Fruit fly (Drosophila melanogaster) whole organism, embryonic: ENCODE data around the gene Cp18.
A peak's percentile ranks its signal among the peaks of the same experiment; 100 is the strongest.

Experiments used
- CG10209 ChIP-seq: fragments of 200-800 bp; sonication (Bioruptor generic); optimal IDR thresholded peaks from 3 replicates; lab custom pipeline; 2017; ENCODE audit warnings: missing biosample characterization, mild to moderate bottlenecking, missing genetic modification characterization, missing genetic modification reagents
- CG10366 ChIP-seq: fragments of 200-800 bp; sonication (Bioruptor generic); IDR thresholded peaks from 2 replicates; pipeline ENCODE4 v1.3.6; 2022; ENCODE audit warnings: missing biosample characterization, missing genetic modification characterization
- CG11085 ChIP-seq: fragments of 200-800 bp; sonication (Bioruptor generic); IDR thresholded peaks from 2 replicates; pipeline ENCODE4 v1.3.6; 2022; ENCODE audit warnings: missing biosample characterization, missing genetic modification characterization
- CG11560 ChIP-seq: fragments of 200-800 bp; sonication (Bioruptor generic); IDR thresholded peaks from 3 replicates; pipeline ENCODE4 v1.3.6; 2022; ENCODE audit warnings: missing biosample characterization, missing genetic modification characterization
- CG12104 ChIP-seq: fragments of 200-800 bp; sonication (Bioruptor generic); optimal IDR thresholded peaks from 3 replicates; lab custom pipeline; 2016; ENCODE audit warnings: missing biosample characterization, missing genetic modification characterization
- CG12236 ChIP-seq: fragments of 200-800 bp; sonication (Bioruptor generic); optimal IDR thresholded peaks from 2 replicates; lab custom pipeline; 2016; ENCODE audit warnings: missing biosample characterization, missing genetic modification characterization
- CG13287 ChIP-seq: fragments of 200-800 bp; sonication (Bioruptor generic); IDR thresholded peaks from 2 replicates; pipeline ENCODE4 v1.3.6; 2022; ENCODE audit warnings: missing biosample characterization, missing genetic modification characterization; ENCODE audit not compliant: partially characterized antibody
- CG15514 ChIP-seq: fragments of 200-800 bp; sonication (Bioruptor generic); optimal IDR thresholded peaks from 3 replicates; lab custom pipeline; 2017; ENCODE audit warnings: missing biosample characterization, missing genetic modification characterization, mild to moderate bottlenecking, moderate library complexity, missing genetic modification reagents
- CG1602 ChIP-seq: fragments of 200-800 bp; sonication (Bioruptor generic); optimal IDR thresholded peaks from 3 replicates; lab custom pipeline; 2016; ENCODE audit warnings: missing biosample characterization, missing genetic modification characterization
- CG17359 ChIP-seq: fragments of 200-800 bp; sonication (Bioruptor generic); optimal IDR thresholded peaks from 3 replicates; lab custom pipeline; 2018; ENCODE audit warnings: missing biosample characterization, mild to moderate bottlenecking, missing genetic modification characterization, moderate library complexity
- CG1832 ChIP-seq: fragments of 200-800 bp; sonication (Bioruptor generic); optimal IDR thresholded peaks from 2 replicates; lab custom pipeline; 2017; ENCODE audit warnings: missing biosample characterization, mild to moderate bottlenecking, missing genetic modification characterization, inconsistent platforms
- CG30431 ChIP-seq: fragments of 200-800 bp; sonication (Bioruptor generic); optimal IDR thresholded peaks from 2 replicates; lab custom pipeline; 2017; ENCODE audit warnings: missing biosample characterization, missing genetic modification characterization
- CG34376 ChIP-seq: fragments of 200-800 bp; sonication (Bioruptor generic); optimal IDR thresholded peaks from 2 replicates; lab custom pipeline; 2018; ENCODE audit warnings: missing biosample characterization, mild to moderate bottlenecking, missing genetic modification characterization
- CG3838 ChIP-seq: fragments of 200-800 bp; sonication (Bioruptor generic); optimal IDR thresholded peaks from 3 replicates; lab custom pipeline; 2016; ENCODE audit warnings: missing biosample characterization, missing genetic modification characterization
- CG3995 ChIP-seq: fragments of 200-800 bp; sonication (Bioruptor generic); optimal IDR thresholded peaks from 3 replicates; lab custom pipeline; 2016; ENCODE audit warnings: missing biosample characterization, missing genetic modification characterization
- CG42726 ChIP-seq: fragments of 200-800 bp; sonication (Bioruptor generic); IDR thresholded peaks from 2 replicates; pipeline ENCODE4 v1.3.6; 2022; ENCODE audit warnings: missing biosample characterization, missing genetic modification characterization; ENCODE audit not compliant: partially characterized antibody
- CG43689 ChIP-seq: fragments of 200-800 bp; sonication (Bioruptor generic); IDR thresholded peaks from 2 replicates; pipeline ENCODE4 v1.3.6; 2022; ENCODE audit warnings: missing biosample characterization, missing genetic modification characterization
- CG6683 ChIP-seq: fragments of 200-800 bp; sonication (Bioruptor generic); optimal IDR thresholded peaks from 2 replicates; lab custom pipeline; 2017; ENCODE audit warnings: missing biosample characterization, mild to moderate bottlenecking, missing genetic modification characterization, missing genetic modification reagents
- CG7928 ChIP-seq: fragments of 200-800 bp; sonication (Bioruptor generic); optimal IDR thresholded peaks from 2 replicates; lab custom pipeline; 2017; ENCODE audit warnings: missing biosample characterization, mild to moderate bottlenecking, missing genetic modification characterization
- CG8388 ChIP-seq: fragments of 200-800 bp; sonication (Bioruptor generic); optimal IDR thresholded peaks from 2 replicates; lab custom pipeline; 2019; ENCODE audit warnings: missing biosample characterization, mild to moderate bottlenecking, missing genetic modification characterization, moderate library complexity
- D19A ChIP-seq: fragments of 200-800 bp; optimal IDR thresholded peaks from 3 replicates; lab custom pipeline; 2019; ENCODE audit warnings: missing biosample characterization, mild to moderate bottlenecking, missing genetic modification characterization, moderate library complexity
- D19B ChIP-seq: fragments of 200-800 bp; sonication (Bioruptor generic); optimal IDR thresholded peaks from 2 replicates; lab custom pipeline; 2017; ENCODE audit warnings: missing biosample characterization, mild to moderate bottlenecking, missing genetic modification characterization
- Elba2 ChIP-seq: fragments of 200-800 bp; sonication (Bioruptor generic); optimal IDR thresholded peaks from 3 replicates; lab custom pipeline; 2016; ENCODE audit warnings: missing biosample characterization, missing genetic modification characterization
- Hey ChIP-seq: fragments of 200-800 bp; sonication (Bioruptor generic); optimal IDR thresholded peaks from 3 replicates; lab custom pipeline; 2018; ENCODE audit warnings: missing biosample characterization, mild to moderate bottlenecking, missing genetic modification characterization
- Lpt ChIP-seq: fragments of >200 bp; optimal IDR thresholded peaks from 2 replicates; lab custom pipeline; 2018; ENCODE audit warnings: missing biosample characterization, missing genetic modification characterization
- Oli ChIP-seq: fragments of 200-800 bp; sonication (Bioruptor generic); optimal IDR thresholded peaks from 2 replicates; lab custom pipeline; 2018; ENCODE audit warnings: missing biosample characterization, mild to moderate bottlenecking, missing genetic modification characterization, moderate library complexity
- Scr ChIP-seq: fragments of 200-800 bp; sonication (Bioruptor generic); IDR thresholded peaks from 2 replicates; pipeline ENCODE4 v1.3.6; 2022; ENCODE audit warnings: missing biosample characterization, missing genetic modification characterization; ENCODE audit not compliant: partially characterized antibody
- Ssrp ChIP-seq: fragments of 200-800 bp; sonication (Bioruptor generic); optimal IDR thresholded peaks from 2 replicates; lab custom pipeline; 2018; ENCODE audit warnings: missing biosample characterization, mild to moderate bottlenecking, missing genetic modification characterization, moderate library complexity
- cato ChIP-seq: fragments of 200-800 bp; sonication (Bioruptor generic); optimal IDR thresholded peaks from 2 replicates; lab custom pipeline; 2016; ENCODE audit warnings: missing biosample characterization, missing genetic modification characterization, borderline replicate concordance
- chm ChIP-seq: fragments of 200-800 bp; sonication (Bioruptor generic); IDR thresholded peaks from 2 replicates; pipeline ENCODE4 v1.3.6; 2022; ENCODE audit warnings: missing biosample characterization, missing genetic modification characterization
- crol ChIP-seq: fragments of 200-800 bp; sonication (Bioruptor generic); IDR thresholded peaks from 2 replicates; pipeline ENCODE4 v1.3.6; 2022; ENCODE audit warnings: missing biosample characterization, missing genetic modification characterization
- dmrt11E ChIP-seq: fragments of 200-800 bp; sonication (Bioruptor generic); optimal IDR thresholded peaks from 3 replicates; lab custom pipeline; 2018; ENCODE audit warnings: missing biosample characterization, mild to moderate bottlenecking, missing genetic modification characterization, moderate library complexity
- fd3F ChIP-seq: fragments of 200-800 bp; sonication (Bioruptor generic); optimal IDR thresholded peaks from 2 replicates; lab custom pipeline; 2018; ENCODE audit warnings: missing biosample characterization, mild to moderate bottlenecking, missing genetic modification characterization, moderate library complexity
- gcm ChIP-seq: fragments of 200-800 bp; sonication (Bioruptor generic); optimal IDR thresholded peaks from 2 replicates; lab custom pipeline; 2019; ENCODE audit warnings: missing biosample characterization, mild to moderate bottlenecking, missing genetic modification characterization, moderate library complexity
- gsb-n ChIP-seq: fragments of 200-800 bp; sonication (Bioruptor generic); optimal IDR thresholded peaks from 3 replicates; lab custom pipeline; 2018; ENCODE audit warnings: missing biosample characterization, mild to moderate bottlenecking, missing genetic modification characterization
- jing ChIP-seq: fragments of 200-800 bp; sonication (Bioruptor generic); optimal IDR thresholded peaks from 2 replicates; lab custom pipeline; 2018; ENCODE audit warnings: missing biosample characterization, mild to moderate bottlenecking, missing genetic modification characterization
- lola ChIP-seq, 3 experiments: fragments of >200 bp in 2 of 3; fragments of 200-800 bp in 1 of 3; sonication (Bioruptor generic) in 1 of 3; optimal IDR thresholded peaks; 2 replicates each; lab custom pipeline; 2017 to 2019; ENCODE audit warnings: missing biosample characterization in 3 of 3, missing genetic modification characterization in 3 of 3, mild to moderate bottlenecking in 1 of 3, moderate library complexity in 1 of 3
- pfk ChIP-seq: fragments of 200-800 bp; sonication (Bioruptor generic); optimal IDR thresholded peaks from 2 replicates; lab custom pipeline; 2018; ENCODE audit warnings: missing biosample characterization, mild to moderate bottlenecking, missing genetic modification characterization, moderate library complexity
- phol ChIP-seq: fragments of 200-800 bp; sonication (Bioruptor generic); optimal IDR thresholded peaks from 3 replicates; lab custom pipeline; 2018; ENCODE audit warnings: missing biosample characterization, mild to moderate bottlenecking, missing genetic modification characterization, moderate library complexity
- prd ChIP-seq, 3 experiments: fragments of >200 bp in 2 of 3; fragments of 200-800 bp in 1 of 3; sonication (Bioruptor generic) in 1 of 3; optimal IDR thresholded peaks in 2 of 3; IDR thresholded peaks in 1 of 3; 2 replicates in 2 of 3; 3 replicates in 1 of 3; pipeline versions ENCODE4 v1.3.6 to Lab custom; 2017 to 2022; ENCODE audit warnings: missing biosample characterization in 1 of 3, missing genetic modification characterization in 1 of 3
- ro ChIP-seq: fragments of 200-800 bp; sonication (Bioruptor generic); IDR thresholded peaks from 2 replicates; pipeline ENCODE4 v1.3.6; 2022; ENCODE audit warnings: missing biosample characterization, missing genetic modification characterization
- scrt ChIP-seq: fragments of 200-800 bp; sonication (Bioruptor generic); optimal IDR thresholded peaks from 2 replicates; lab custom pipeline; 2018; ENCODE audit warnings: missing biosample characterization, mild to moderate bottlenecking, missing genetic modification characterization, moderate library complexity
- sd ChIP-seq: fragments of 200-800 bp; sonication (Bioruptor generic); optimal IDR thresholded peaks from 3 replicates; lab custom pipeline; 2018; ENCODE audit warnings: missing biosample characterization, mild to moderate bottlenecking, missing genetic modification characterization, moderate library complexity
- stc ChIP-seq: fragments of 200-800 bp; sonication (Bioruptor generic); IDR thresholded peaks from 2 replicates; pipeline ENCODE4 v1.3.6; 2022; ENCODE audit warnings: missing biosample characterization, missing genetic modification characterization
- tgo ChIP-seq: fragments of 200-800 bp; sonication (Bioruptor generic); IDR thresholded peaks from 3 replicates; pipeline ENCODE4 v1.3.6; 2022; ENCODE audit warnings: missing biosample characterization, missing genetic modification characterization
- toy ChIP-seq: fragments of 200-800 bp; sonication (Bioruptor generic); IDR thresholded peaks from 2 replicates; pipeline ENCODE4 v1.3.6; 2022; ENCODE audit warnings: missing biosample characterization, missing genetic modification characterization
- tup ChIP-seq: fragments of 200-800 bp; sonication (Bioruptor generic); optimal IDR thresholded peaks from 2 replicates; lab custom pipeline; 2016; ENCODE audit warnings: missing biosample characterization, mild to moderate bottlenecking, missing genetic modification characterization, moderate library complexity
- unc-4 ChIP-seq: fragments of 200-800 bp; sonication (Bioruptor generic); IDR thresholded peaks from 2 replicates; pipeline ENCODE4 v1.3.6; 2022; ENCODE audit warnings: missing biosample characterization, missing genetic modification characterization; ENCODE audit not compliant: partially characterized antibody
- wek ChIP-seq: fragments of 200-800 bp; sonication (Bioruptor generic); optimal IDR thresholded peaks from 3 replicates; lab custom pipeline; 2018; ENCODE audit warnings: missing biosample characterization, mild to moderate bottlenecking, missing genetic modification characterization, moderate library complexity
- zen2 ChIP-seq: fragments of 200-800 bp; sonication (Bioruptor generic); IDR thresholded peaks from 3 replicates; pipeline ENCODE4 v1.3.6; 2022; ENCODE audit warnings: missing biosample characterization, missing genetic modification characterization; ENCODE audit not compliant: partially characterized antibody

The Cp18 gene

dm6 chr3L:8699612-8700011, 27.0 kb upstream of the Cp18 start (continued):
- TF ChIP-seq wek (GFP tag; lab: Kevin White, UChicago) (no peak), CG3838 (no peak), CG12236 (GFP tag; lab: Kevin White, UChicago) (no peak), CG11085 (GFP tag; lab: Robert Waterston, UW) (no peak), CG8388 (GFP tag; lab: Kevin White, UChicago) (no peak), jing (GFP tag; lab: Kevin White, UChicago) (no peak), ro (no peak), unc-4 (GFP tag; lab: Robert Waterston, UW) (no peak), toy (GFP tag; lab: Robert Waterston, UW) (no peak), zen2 (GFP tag; lab: Robert Waterston, UW) (no peak), Ssrp (no peak), Oli (tag; lab: Kevin White, UChicago) (no peak), crol (GFP tag; lab: Robert Waterston, UW) (peak; percentile 83), CG10209 (GFP tag; lab: Kevin White, UChicago) (no peak), CG10366 (GFP tag; lab: Robert Waterston, UW) (no peak), CG15514 (GFP tag; lab: Kevin White, UChicago) (no peak), CG13287 (GFP tag; lab: Robert Waterston, UW) (no peak), CG12104 (GFP tag; lab: Kevin White, UChicago) (no peak), CG1832 (GFP tag; lab: Kevin White, UChicago) (no peak), CG30431 (no peak), gcm (GFP tag; lab: Kevin White, UChicago) (no peak), CG1602 (GFP tag; lab: Kevin White, UChicago) (no peak), CG17359 (tag; lab: Kevin White, UChicago) (no peak), Elba2 (no peak), Hey (tag; lab: Kevin White, UChicago) (peak; percentile 88), dmrt11E (no peak), tup (GFP tag; lab: Kevin White, UChicago) (no peak), scrt (no peak), chm (GFP tag; lab: Robert Waterston, UW) (peak; percentile 75), sd (tag; lab: Kevin White, UChicago) (peak; percentile 5), CG6683 (no peak), stc (no peak), phol (tag; lab: Kevin White, UChicago) (no peak), cato (GFP tag; lab: Kevin White, UChicago) (no peak), fd3F (no peak), lola (GFP tag; optimal IDR thresholded peaks at IDR 0.05; lab: Kevin White, UChicago) (no peak), Scr (GFP tag; lab: Robert Waterston, UW) (no peak), gsb-n (tag; lab: Kevin White, UChicago) (no peak), CG3995 (no peak), prd (optimal IDR thresholded peaks at IDR 0.05; lab: Kevin White, UChicago) (no peak), prd (GFP tag; IDR thresholded peaks at IDR 0.05; lab: Robert Waterston, UW) (no peak), pfk (GFP tag; lab: Kevin White, UChicago) (peak; percentile 20), CG11560 (tag; lab: Robert Waterston, UW) (no peak), tgo (GFP tag; lab: Robert Waterston, UW) (no peak), CG34376 (GFP tag; lab: Kevin White, UChicago) (peak; percentile 23), Lpt (GFP tag; lab: Kevin White, UChicago) (no peak), D19A (tag; lab: Kevin White, UChicago) (no peak), CG7928 (GFP tag; lab: Kevin White, UChicago) (peak; percentile 1), D19B (no peak), CG43689 (GFP tag; lab: Robert Waterston, UW) (no peak), CG42726 (GFP tag; lab: Robert Waterston, UW) (no peak)
